Fruit fly (Drosophila melanogaster) whole organism, embryonic: ENCODE results near the gene CG7203.

Source experiments
- BtbVII ChIP-seq: fragments of 200-800 bp; sonication (Bioruptor generic); optimal IDR thresholded peaks from 3 replicates; lab custom pipeline; 2017; ENCODE audit warnings: missing biosample characterization, mild to moderate bottlenecking, missing genetic modification characterization
- CG10267 ChIP-seq: fragments of 200-800 bp; sonication (Bioruptor generic); optimal IDR thresholded peaks from 2 replicates; lab custom pipeline; 2018; ENCODE audit warnings: missing biosample characterization, mild to moderate bottlenecking, missing genetic modification characterization, moderate library complexity
- CG12071 ChIP-seq: fragments of 200-800 bp; sonication (Bioruptor generic); optimal IDR thresholded peaks from 3 replicates; lab custom pipeline; 2018; ENCODE audit warnings: missing biosample characterization, mild to moderate bottlenecking, missing genetic modification characterization
- CG1233 ChIP-seq: fragments of 200-800 bp; sonication (Bioruptor generic); optimal IDR thresholded peaks from 4 replicates; lab custom pipeline; 2018; ENCODE audit warnings: missing biosample characterization, mild to moderate bottlenecking, missing genetic modification characterization
- CG13296 ChIP-seq: fragments of 200-800 bp; sonication (Bioruptor generic); optimal IDR thresholded peaks from 3 replicates; lab custom pipeline; 2018; ENCODE audit warnings: missing biosample characterization, mild to moderate bottlenecking, missing genetic modification characterization
- CG15011 ChIP-seq: fragments of 200-800 bp; sonication (Bioruptor generic); optimal IDR thresholded peaks from 3 replicates; lab custom pipeline; 2018; ENCODE audit warnings: missing biosample characterization, mild to moderate bottlenecking, missing genetic modification characterization
- CG1529 ChIP-seq: fragments of 200-800 bp; sonication (Bioruptor generic); optimal IDR thresholded peaks from 3 replicates; lab custom pipeline; 2018; ENCODE audit warnings: missing biosample characterization, missing genetic modification characterization
- CG15514 ChIP-seq: fragments of 200-800 bp; sonication (Bioruptor generic); optimal IDR thresholded peaks from 3 replicates; lab custom pipeline; 2017; ENCODE audit warnings: missing biosample characterization, missing genetic modification characterization, mild to moderate bottlenecking, moderate library complexity, missing genetic modification reagents
- CG32532 ChIP-seq: fragments of 200-800 bp; sonication (Bioruptor generic); IDR thresholded peaks from 2 replicates; pipeline ENCODE4 v1.3.6; 2022; ENCODE audit warnings: missing biosample characterization, missing genetic modification characterization
- CG3281 ChIP-seq: fragments of 200-800 bp; sonication (Bioruptor generic); optimal IDR thresholded peaks from 3 replicates; lab custom pipeline; 2017; ENCODE audit warnings: missing biosample characterization, mild to moderate bottlenecking, missing genetic modification characterization
- CG34376 ChIP-seq: fragments of 200-800 bp; sonication (Bioruptor generic); optimal IDR thresholded peaks from 2 replicates; lab custom pipeline; 2018; ENCODE audit warnings: missing biosample characterization, mild to moderate bottlenecking, missing genetic modification characterization
- CG5180 ChIP-seq: fragments of 200-800 bp; sonication (Bioruptor generic); optimal IDR thresholded peaks from 3 replicates; lab custom pipeline; 2017; ENCODE audit warnings: missing biosample characterization, missing genetic modification characterization, mild to moderate bottlenecking, moderate library complexity, missing genetic modification reagents
- CG6765 ChIP-seq: fragments of 200-800 bp; sonication (Bioruptor generic); optimal IDR thresholded peaks from 3 replicates; lab custom pipeline; 2017; ENCODE audit warnings: missing biosample characterization, mild to moderate bottlenecking, missing genetic modification characterization
- CG6813 ChIP-seq: fragments of 200-800 bp; sonication (Bioruptor generic); optimal IDR thresholded peaks from 2 replicates; lab custom pipeline; 2017; ENCODE audit warnings: missing biosample characterization, missing genetic modification characterization, mild to moderate bottlenecking, moderate library complexity, missing genetic modification reagents
- CG7839 ChIP-seq: fragments of 200-800 bp; sonication (Bioruptor generic); optimal IDR thresholded peaks from 3 replicates; lab custom pipeline; 2018; ENCODE audit warnings: missing biosample characterization, mild to moderate bottlenecking, missing genetic modification characterization, moderate library complexity
- CG8290 ChIP-seq, 3 experiments: fragments of 200-800 bp; sonication (Bioruptor generic); optimal IDR thresholded peaks; 2 replicates each; lab custom pipeline; 2016 to 2019; ENCODE audit warnings: missing biosample characterization in 3 of 3, missing genetic modification characterization in 3 of 3, mild to moderate bottlenecking in 2 of 3, moderate library complexity in 1 of 3
- CG9817 ChIP-seq: fragments of 200-800 bp; sonication (Bioruptor generic); optimal IDR thresholded peaks from 2 replicates; lab custom pipeline; 2018; ENCODE audit warnings: missing biosample characterization, mild to moderate bottlenecking, missing genetic modification characterization, moderate library complexity
- CoRest ChIP-seq: fragments of 200-800 bp; sonication (Bioruptor generic); optimal IDR thresholded peaks from 3 replicates; lab custom pipeline; 2018; ENCODE audit warnings: missing biosample characterization, mild to moderate bottlenecking, missing genetic modification characterization, moderate library complexity
- Fer2 ChIP-seq: fragments of 200-800 bp; sonication (Bioruptor generic); optimal IDR thresholded peaks from 2 replicates; lab custom pipeline; 2018; ENCODE audit warnings: missing biosample characterization, mild to moderate bottlenecking, missing genetic modification characterization, moderate library complexity
- Fer3 ChIP-seq: fragments of 200-800 bp; sonication (Bioruptor generic); optimal IDR thresholded peaks from 2 replicates; lab custom pipeline; 2018; ENCODE audit warnings: missing biosample characterization, mild to moderate bottlenecking, missing genetic modification characterization, moderate library complexity
- HHEX ChIP-seq: fragments of 200-800 bp; sonication (Bioruptor generic); optimal IDR thresholded peaks from 3 replicates; lab custom pipeline; 2017; ENCODE audit warnings: missing biosample characterization, mild to moderate bottlenecking, missing genetic modification characterization, missing genetic modification reagents
- PHDP ChIP-seq: fragments of 200-800 bp; sonication (Bioruptor generic); optimal IDR thresholded peaks from 3 replicates; lab custom pipeline; 2018; ENCODE audit warnings: missing biosample characterization, mild to moderate bottlenecking, missing genetic modification characterization, moderate library complexity
- Pdp1 ChIP-seq, 2 experiments: fragments of 200-800 bp; sonication (Bioruptor generic); optimal IDR thresholded peaks; 3 replicates each; lab custom pipeline; 2016; ENCODE audit warnings: missing biosample characterization in 2 of 2, missing genetic modification characterization in 2 of 2, mild to moderate bottlenecking in 1 of 2, moderate library complexity in 1 of 2
- Sox100B ChIP-seq: fragments of 200-800 bp; sonication (Bioruptor generic); optimal IDR thresholded peaks from 3 replicates; lab custom pipeline; 2018; ENCODE audit warnings: missing biosample characterization, mild to moderate bottlenecking, missing genetic modification characterization
- Sox102F ChIP-seq: fragments of 200-800 bp; sonication (Bioruptor generic); optimal IDR thresholded peaks from 2 replicates; lab custom pipeline; 2018; ENCODE audit warnings: missing biosample characterization, mild to moderate bottlenecking, missing genetic modification characterization, moderate library complexity
- caup ChIP-seq: fragments of 200-800 bp; sonication (Bioruptor generic); optimal IDR thresholded peaks from 3 replicates; lab custom pipeline; 2017; ENCODE audit warnings: missing biosample characterization, mild to moderate bottlenecking, missing genetic modification characterization, moderate library complexity; ENCODE audit not compliant: severe bottlenecking
- ci ChIP-seq: fragments of 200-800 bp; sonication (Bioruptor generic); IDR thresholded peaks from 3 replicates; pipeline ENCODE4 v1.3.6; 2022; ENCODE audit warnings: missing biosample characterization, missing genetic modification characterization
- cwo ChIP-seq: fragments of 200-800 bp; sonication (Bioruptor generic); optimal IDR thresholded peaks from 3 replicates; lab custom pipeline; 2017; ENCODE audit warnings: missing biosample characterization, missing genetic modification characterization, mild to moderate bottlenecking, moderate library complexity, missing genetic modification reagents
- dimm ChIP-seq: fragments of 200-800 bp; sonication (Bioruptor generic); IDR thresholded peaks from 2 replicates; pipeline ENCODE4 v1.3.6; 2022; ENCODE audit warnings: missing biosample characterization, missing genetic modification characterization
- dmrt99B ChIP-seq: fragments of 200-800 bp; sonication (Bioruptor generic); optimal IDR thresholded peaks from 2 replicates; lab custom pipeline; 2018; ENCODE audit warnings: missing biosample characterization, mild to moderate bottlenecking, missing genetic modification characterization, moderate library complexity
- en ChIP-seq: fragments of 200-800 bp; sonication (Bioruptor generic); optimal IDR thresholded peaks from 2 replicates; lab custom pipeline; 2016; ENCODE audit warnings: missing biosample characterization, missing genetic modification characterization
- fd3F ChIP-seq: fragments of 200-800 bp; sonication (Bioruptor generic); optimal IDR thresholded peaks from 2 replicates; lab custom pipeline; 2018; ENCODE audit warnings: missing biosample characterization, mild to moderate bottlenecking, missing genetic modification characterization, moderate library complexity
- gem ChIP-seq: fragments of 200-800 bp; sonication (Bioruptor generic); optimal IDR thresholded peaks from 2 replicates; lab custom pipeline; 2019; ENCODE audit warnings: missing biosample characterization, mild to moderate bottlenecking, missing genetic modification characterization, moderate library complexity
- gsb-n ChIP-seq: fragments of 200-800 bp; sonication (Bioruptor generic); optimal IDR thresholded peaks from 3 replicates; lab custom pipeline; 2018; ENCODE audit warnings: missing biosample characterization, mild to moderate bottlenecking, missing genetic modification characterization
- hkb ChIP-seq, 2 experiments: fragments of 200-800 bp in 1 of 2; fragments of >200 bp in 1 of 2; sonication (Bioruptor generic) in 1 of 2; IDR thresholded peaks in 1 of 2; optimal IDR thresholded peaks in 1 of 2; 2 replicates each; pipeline versions ENCODE4 v1.3.6 to Lab custom; 2017 to 2022; ENCODE audit warnings: missing biosample characterization in 1 of 2, missing genetic modification characterization in 1 of 2
- lab ChIP-seq: fragments of 200-800 bp; sonication (Bioruptor generic); optimal IDR thresholded peaks from 3 replicates; lab custom pipeline; 2017; ENCODE audit warnings: missing biosample characterization, missing genetic modification characterization, mild to moderate bottlenecking, moderate library complexity, missing genetic modification reagents
- prd ChIP-seq, 3 experiments: fragments of >200 bp in 2 of 3; fragments of 200-800 bp in 1 of 3; sonication (Bioruptor generic) in 1 of 3; optimal IDR thresholded peaks in 2 of 3; IDR thresholded peaks in 1 of 3; 2 replicates in 2 of 3; 3 replicates in 1 of 3; pipeline versions ENCODE4 v1.3.6 to Lab custom; 2017 to 2022; ENCODE audit warnings: missing biosample characterization in 1 of 3, missing genetic modification characterization in 1 of 3
- psq ChIP-seq: fragments of 200-800 bp; sonication (Bioruptor generic); optimal IDR thresholded peaks from 2 replicates; lab custom pipeline; 2017; ENCODE audit warnings: missing biosample characterization, missing genetic modification characterization
- run ChIP-seq: fragments of 200-800 bp; sonication (Bioruptor generic); optimal IDR thresholded peaks from 3 replicates; lab custom pipeline; 2018; ENCODE audit warnings: missing biosample characterization, mild to moderate bottlenecking, missing genetic modification characterization
- scrt ChIP-seq: fragments of 200-800 bp; sonication (Bioruptor generic); optimal IDR thresholded peaks from 2 replicates; lab custom pipeline; 2018; ENCODE audit warnings: missing biosample characterization, mild to moderate bottlenecking, missing genetic modification characterization, moderate library complexity
- sens ChIP-seq: fragments of 200-800 bp; sonication (Bioruptor generic); peaks from one replicate; lab custom pipeline; 2016; ENCODE audit warnings: missing biosample characterization, missing genetic modification characterization
- stc ChIP-seq: fragments of 200-800 bp; sonication (Bioruptor generic); IDR thresholded peaks from 2 replicates; pipeline ENCODE4 v1.3.6; 2022; ENCODE audit warnings: missing biosample characterization, missing genetic modification characterization
- usp ChIP-seq: fragments of >200 bp; optimal IDR thresholded peaks from 2 replicates; lab custom pipeline; 2017; ENCODE audit warnings: missing biosample characterization, missing genetic modification characterization
- wor ChIP-seq: fragments of 200-800 bp; sonication (Bioruptor generic); IDR thresholded peaks from 2 replicates; pipeline ENCODE4 v1.3.6; 2022; ENCODE audit warnings: missing biosample characterization, missing genetic modification characterization

The CG7203 gene

dm6 chr2L:7779785-7780184 lies 26.8 kb upstream of the CG7203 start, which contains the start of gene Uro:
Uro (plus strand) TSS chr2L:7780085.
- peak; percentile 18 for TF ChIP-seq sens
- no peak for TF ChIP-seq en

DNA sequence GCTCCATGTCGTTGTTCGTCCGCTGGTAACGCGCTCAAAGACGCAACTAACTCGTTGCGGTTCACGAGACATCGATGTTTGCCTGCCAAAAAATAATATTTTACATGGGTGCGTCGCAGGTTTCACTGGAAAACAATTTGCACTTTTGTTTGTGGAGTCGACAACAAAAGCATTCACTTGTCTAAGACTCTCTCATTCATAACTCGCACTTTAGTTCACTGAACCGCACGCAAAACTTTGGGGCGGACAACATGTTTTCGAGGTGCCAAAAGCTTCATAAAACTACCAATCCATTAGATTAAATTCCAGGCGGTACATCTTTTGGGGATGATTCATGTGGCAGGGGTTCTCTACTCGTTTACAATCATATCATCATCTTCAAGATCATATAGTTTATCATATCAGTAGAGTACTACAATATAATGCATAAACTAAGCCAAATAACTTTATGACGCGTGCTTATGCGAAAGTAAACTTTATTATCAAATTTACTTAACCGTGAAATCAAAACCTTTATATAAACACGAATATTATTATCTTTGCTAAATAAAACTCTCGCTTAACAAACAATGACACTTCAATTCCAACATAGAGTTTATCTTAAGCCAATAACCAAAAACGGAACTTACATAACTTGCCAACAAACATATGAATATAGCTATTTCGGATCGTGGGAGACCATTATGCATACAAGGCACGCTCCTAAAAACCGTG lies 25.1 kb upstream of the CG7203 start, which contains the start of gene CG7179:
TSS of gene CG7179 (minus strand) at position 51 of the 714 bp plus-strand sequence.
- TF ChIP-seq gem (peak; percentile 27), CoRest (tag; lab: Kevin White, UChicago) (peak; percentile 21), Sox100B (GFP tag; lab: Kevin White, UChicago) (peak; percentile 5), CG1233 (GFP tag; lab: Kevin White, UChicago) (peak; percentile 14), Fer2 (tag; lab: Kevin White, UChicago) (peak; percentile 30), CG9817 (peak; percentile 6), CG5180 (GFP tag; lab: Kevin White, UChicago) (no peak), PHDP (tag; lab: Kevin White, UChicago) (peak; percentile 25), usp (GFP tag; lab: Kevin White, UChicago) (no peak), wor (no peak), CG3281 (GFP tag; lab: Kevin White, UChicago) (peak; percentile 57), sens (peak; percentile 83), CG8290 (GFP tag; optimal IDR thresholded peaks at IDR 0.05; lab: Kevin White, UChicago) (no peak), CG8290 (tag; optimal IDR thresholded peaks at IDR 0.05; lab: Kevin White, UChicago) (peak in 1 of 2 experiments; percentile 41), BtbVII (GFP tag; lab: Kevin White, UChicago) (peak; percentile 40), CG7839 (tag; lab: Kevin White, UChicago) (peak; percentile 25), ci (GFP tag; lab: Robert Waterston, UW) (0 out of 3 replicates have a peak, but pooled peaks have one; percentile 11), Sox102F (GFP tag; lab: Kevin White, UChicago) (peak; percentile 0), HHEX (GFP tag; lab: Kevin White, UChicago) (peak; percentile 38), CG6813 (GFP tag; lab: Kevin White, UChicago) (peak; percentile 21), CG1529 (no peak), CG34376 (GFP tag; lab: Kevin White, UChicago) (peak; percentile 5), dimm (GFP tag; lab: Robert Waterston, UW) (no peak), cwo (GFP tag; lab: Kevin White, UChicago) (peak; percentile 3), CG32532 (GFP tag; lab: Robert Waterston, UW) (no peak), CG12071 (peak; percentile 26), caup (GFP tag; lab: Kevin White, UChicago) (peak; percentile 27), gsb-n (no peak), Pdp1 (GFP tag; optimal IDR thresholded peaks at IDR 0.05; lab: Kevin White, UChicago) (peak in 1 of 2 experiments; percentile 62), CG15514 (peak; percentile 17), scrt (GFP tag; lab: Kevin White, UChicago) (peak; percentile 35), hkb (optimal IDR thresholded peaks at IDR 0.05; lab: Kevin White, UChicago) (no peak), hkb (GFP tag; IDR thresholded peaks at IDR 0.05; lab: Robert Waterston, UW) (0 out of 2 replicates have a peak, but pooled peaks have one; percentile 29), CG10267 (tag; lab: Kevin White, UChicago) (no peak), dmrt99B (tag; lab: Kevin White, UChicago) (peak; percentile 32), stc (GFP tag; lab: Robert Waterston, UW) (0 out of 2 replicates have a peak, but pooled peaks have one; percentile 12), psq (GFP tag; lab: Kevin White, UChicago) (no peak), lab (peak; percentile 61), fd3F (peak; percentile 18), CG13296 (GFP tag; lab: Kevin White, UChicago) (peak; percentile 64), prd (optimal IDR thresholded peaks at IDR 0.05; lab: Kevin White, UChicago) (no peak), prd (GFP tag; IDR thresholded peaks at IDR 0.05; lab: Robert Waterston, UW) (no peak), CG6765 (GFP tag; lab: Kevin White, UChicago) (peak; percentile 24), run (tag; lab: Kevin White, UChicago) (no peak), Fer3 (tag; lab: Kevin White, UChicago) (peak; percentile 57), CG15011 (GFP tag; lab: Kevin White, UChicago) (peak; percentile 33)
